Fruit fly (Drosophila melanogaster): Measurements from ENCODE around the gene Hsp68.

Gene Hsp68

dm6 chr3R:24100717-24101116 lies 43.6 kb upstream of the Hsp68 start (continued):
- TF ChIP-seq so (GFP tag; IDR thresholded peaks at IDR 0.05) (0 out of 3 replicates have a peak, but pooled peaks have one; percentile 37), CG7928 (GFP tag; optimal IDR thresholded peaks at IDR 0.05) (no peak), CG8388 (GFP tag; optimal IDR thresholded peaks at IDR 0.05) (no peak), CG2875 (GFP tag; optimal IDR thresholded peaks at IDR 0.05) (no peak), kay (GFP tag; optimal IDR thresholded peaks at IDR 0.05) (peak; percentile 8), zfh2 (GFP tag; optimal IDR thresholded peaks at IDR 0.05) (peak; percentile 31), sisA (GFP tag; IDR thresholded peaks at IDR 0.05) (peak; percentile 40; the same call in 1 of the 2 replicates), Fer3 (tag; optimal IDR thresholded peaks at IDR 0.05) (peak; percentile 3), zen (tag; optimal IDR thresholded peaks at IDR 0.05) (no peak), CG11456 (GFP tag; IDR thresholded peaks at IDR 0.05) (peak; percentile 65; the same call in 2 of the 3 replicates), CG16779 (GFP tag; IDR thresholded peaks at IDR 0.05) (no peak), dmrt99B (tag; optimal IDR thresholded peaks at IDR 0.05) (peak; percentile 49), bcd (GFP tag; optimal IDR thresholded peaks at IDR 0.05) (no peak), Lim3 (GFP tag; IDR thresholded peaks at IDR 0.05) (no peak), her (GFP tag; optimal IDR thresholded peaks at IDR 0.05) (peak; percentile 1), row (GFP tag; IDR thresholded peaks at IDR 0.05) (peak; percentile 69), dimm (GFP tag; IDR thresholded peaks at IDR 0.05) (no peak), D19B (GFP tag; optimal IDR thresholded peaks at IDR 0.05) (peak; percentile 94), Sin3A (optimal IDR thresholded peaks at IDR 0.05) (no peak), pros (GFP tag; optimal IDR thresholded peaks at IDR 0.05) (no peak), CG7839 (tag; optimal IDR thresholded peaks at IDR 0.05) (peak; percentile 42), gcm2 (GFP tag; optimal IDR thresholded peaks at IDR 0.05) (no peak), CG17802 (tag; optimal IDR thresholded peaks at IDR 0.05) (no peak), pb (GFP tag; optimal IDR thresholded peaks at IDR 0.05) (no peak), ems (GFP tag; optimal IDR thresholded peaks at IDR 0.05) (no peak), Gug (GFP tag; IDR thresholded peaks at IDR 0.05) (peak; percentile 28; the same call in 1 of the 4 replicates), CG7963 (GFP tag; IDR thresholded peaks at IDR 0.05; ENCODE audit: partially characterized antibody) (no peak), Abd-B (GFP tag; optimal IDR thresholded peaks at IDR 0.05) (peak; percentile 21), toy (GFP tag; IDR thresholded peaks at IDR 0.05) (no peak), psq (GFP tag; optimal IDR thresholded peaks at IDR 0.05) (peak; percentile 59), CG10209 (GFP tag; optimal IDR thresholded peaks at IDR 0.05) (no peak), CG30403 (GFP tag; optimal IDR thresholded peaks at IDR 0.05) (no peak), CG7786 (GFP tag; optimal IDR thresholded peaks at IDR 0.05) (peak; percentile 12), insv (GFP tag; optimal IDR thresholded peaks at IDR 0.05) (no peak), CG18262 (tag; optimal IDR thresholded peaks at IDR 0.05) (peak; percentile 22), Dbx (GFP tag; IDR thresholded peaks at IDR 0.05) (no peak), CG8290 (GFP tag; optimal IDR thresholded peaks at IDR 0.05) (no peak), CG8290 (tag; optimal IDR thresholded peaks at IDR 0.05) (peak in 1 of 2 experiments; percentile 2), Optix (GFP tag; IDR thresholded peaks at IDR 0.05) (no peak; the same call in 2 of the 3 replicates)

dm6 chr3R:24099039-24100026 lies 42.2 kb upstream of the Hsp68 start:
- TF ChIP-seq Fer3 (tag; optimal IDR thresholded peaks at IDR 0.05) (peak; percentile 79), CG2889 (GFP tag; IDR thresholded peaks at IDR 0.05) (peak; percentile 83), CG8388 (GFP tag; optimal IDR thresholded peaks at IDR 0.05) (peak; percentile 62), Nf-YC (tag; optimal IDR thresholded peaks at IDR 0.05) (no peak), her (GFP tag; optimal IDR thresholded peaks at IDR 0.05) (peak; percentile 68), CG12744 (GFP tag; optimal IDR thresholded peaks at IDR 0.05) (peak; percentile 39), CG17829 (tag; optimal IDR thresholded peaks at IDR 0.05) (peak; percentile 73), peb (GFP tag; IDR thresholded peaks at IDR 0.05) (peak; percentile 35; the same call in 1 of the 2 replicates), CG3281 (GFP tag; optimal IDR thresholded peaks at IDR 0.05) (peak; percentile 67), CG10431 (GFP tag; optimal IDR thresholded peaks at IDR 0.05) (no peak), GATAe (GFP tag; conservative IDR thresholded peaks at IDR 0.05) (peak; percentile 41), odd (GFP tag; optimal IDR thresholded peaks at IDR 0.05) (peak; percentile 46), CG13624 (GFP tag; optimal IDR thresholded peaks at IDR 0.05) (peak; percentile 84), wdn (GFP tag; IDR thresholded peaks at IDR 0.05) (peak; percentile 45; the same call in 1 of the 2 replicates), NFAT (GFP tag; IDR thresholded peaks at IDR 0.05) (peak; percentile 74)

All from whole organism, embryonic.